Fruit fly (Drosophila melanogaster) whole organism, embryonic: ENCODE data around the gene PH4alphaEFB.

Source experiments
- Adf1 ChIP-seq: fragments of 200-800 bp; sonication (Bioruptor generic); IDR thresholded peaks from 2 replicates; pipeline ENCODE4 v1.3.6; 2022; ENCODE audit warnings: missing biosample characterization, missing genetic modification characterization
- Bgb ChIP-seq: fragments of 200-800 bp; sonication (Bioruptor generic); IDR thresholded peaks from 2 replicates; pipeline ENCODE4 v1.3.6; 2022; ENCODE audit warnings: missing biosample characterization, missing genetic modification characterization; ENCODE audit not compliant: partially characterized antibody
- CG11504 ChIP-seq: fragments of 200-800 bp; sonication (Bioruptor generic); optimal IDR thresholded peaks from 3 replicates; lab custom pipeline; 2019; ENCODE audit warnings: missing biosample characterization, mild to moderate bottlenecking, missing genetic modification characterization, moderate library complexity
- CG11695 ChIP-seq: fragments of 200-800 bp; sonication (Bioruptor generic); IDR thresholded peaks from 3 replicates; pipeline ENCODE4 v1.3.6; 2022; ENCODE audit warnings: missing biosample characterization, missing genetic modification characterization
- CG11696 ChIP-seq: fragments of 200-800 bp; sonication (Bioruptor generic); IDR thresholded peaks from 2 replicates; pipeline ENCODE4 v1.3.6; 2022; ENCODE audit warnings: missing biosample characterization, missing genetic modification characterization
- CG12744 ChIP-seq: fragments of 200-800 bp; sonication (Bioruptor generic); optimal IDR thresholded peaks from 2 replicates; lab custom pipeline; 2016; ENCODE audit warnings: missing biosample characterization, missing genetic modification characterization
- CG13123 ChIP-seq: fragments of 200-800 bp; sonication (Bioruptor generic); optimal IDR thresholded peaks from 2 replicates; lab custom pipeline; 2016; ENCODE audit warnings: missing biosample characterization, missing genetic modification characterization
- CG13775 ChIP-seq: fragments of 200-800 bp; sonication (Bioruptor generic); optimal IDR thresholded peaks from 3 replicates; lab custom pipeline; 2017; ENCODE audit warnings: missing biosample characterization, mild to moderate bottlenecking, missing genetic modification characterization
- CG17829 ChIP-seq: fragments of 200-800 bp; optimal IDR thresholded peaks from 2 replicates; lab custom pipeline; 2019; ENCODE audit warnings: missing biosample characterization, mild to moderate bottlenecking, missing genetic modification characterization, moderate library complexity
- CG18599 ChIP-seq: fragments of 200-800 bp; sonication (Bioruptor generic); optimal IDR thresholded peaks from 3 replicates; lab custom pipeline; 2017; ENCODE audit warnings: missing biosample characterization, missing genetic modification characterization, mild to moderate bottlenecking, moderate library complexity, missing genetic modification reagents
- CG2129 ChIP-seq: fragments of 200-800 bp; sonication (Bioruptor generic); IDR thresholded peaks from 2 replicates; pipeline ENCODE4 v1.3.6; 2022; ENCODE audit warnings: missing biosample characterization, missing genetic modification characterization; ENCODE audit not compliant: partially characterized antibody
- CG31365 ChIP-seq: fragments of 200-800 bp; sonication (Bioruptor generic); optimal IDR thresholded peaks from 2 replicates; lab custom pipeline; 2018; ENCODE audit warnings: missing biosample characterization, mild to moderate bottlenecking, missing genetic modification characterization
- CG4328 ChIP-seq: fragments of 200-800 bp; sonication (Bioruptor generic); optimal IDR thresholded peaks from 3 replicates; lab custom pipeline; 2017; ENCODE audit warnings: missing biosample characterization, missing genetic modification reagents, missing genetic modification characterization
- CG5180 ChIP-seq: fragments of 200-800 bp; sonication (Bioruptor generic); optimal IDR thresholded peaks from 3 replicates; lab custom pipeline; 2017; ENCODE audit warnings: missing biosample characterization, missing genetic modification characterization, mild to moderate bottlenecking, moderate library complexity, missing genetic modification reagents
- CG6654 ChIP-seq: fragments of 200-800 bp; sonication (Bioruptor generic); optimal IDR thresholded peaks from 2 replicates; lab custom pipeline; 2017; ENCODE audit warnings: missing biosample characterization, mild to moderate bottlenecking, missing genetic modification characterization
- CG6683 ChIP-seq: fragments of 200-800 bp; sonication (Bioruptor generic); optimal IDR thresholded peaks from 2 replicates; lab custom pipeline; 2017; ENCODE audit warnings: missing biosample characterization, mild to moderate bottlenecking, missing genetic modification characterization, missing genetic modification reagents
- CG8924 ChIP-seq: fragments of 200-800 bp; optimal IDR thresholded peaks from 3 replicates; lab custom pipeline; 2019; ENCODE audit warnings: missing biosample characterization, mild to moderate bottlenecking, missing genetic modification characterization, moderate library complexity
- D19B ChIP-seq: fragments of 200-800 bp; sonication (Bioruptor generic); optimal IDR thresholded peaks from 2 replicates; lab custom pipeline; 2017; ENCODE audit warnings: missing biosample characterization, mild to moderate bottlenecking, missing genetic modification characterization
- Dfd ChIP-seq, 2 experiments: fragments of >200 bp; optimal IDR thresholded peaks; 2 replicates each; lab custom pipeline; 2017; ENCODE audit warnings: missing biosample characterization in 2 of 2, missing genetic modification characterization in 2 of 2
- Fer3 ChIP-seq: fragments of 200-800 bp; sonication (Bioruptor generic); optimal IDR thresholded peaks from 2 replicates; lab custom pipeline; 2018; ENCODE audit warnings: missing biosample characterization, mild to moderate bottlenecking, missing genetic modification characterization, moderate library complexity
- HLH4C ChIP-seq: fragments of 200-800 bp; sonication (Bioruptor generic); IDR thresholded peaks from 3 replicates; pipeline ENCODE4 v1.3.6; 2022; ENCODE audit warnings: missing biosample characterization, missing genetic modification characterization; ENCODE audit not compliant: partially characterized antibody
- Hey ChIP-seq: fragments of 200-800 bp; sonication (Bioruptor generic); optimal IDR thresholded peaks from 3 replicates; lab custom pipeline; 2018; ENCODE audit warnings: missing biosample characterization, mild to moderate bottlenecking, missing genetic modification characterization
- Lpt ChIP-seq: fragments of >200 bp; optimal IDR thresholded peaks from 2 replicates; lab custom pipeline; 2018; ENCODE audit warnings: missing biosample characterization, missing genetic modification characterization
- Meics ChIP-seq: fragments of 200-800 bp; sonication (Bioruptor generic); optimal IDR thresholded peaks from 2 replicates; lab custom pipeline; 2017; ENCODE audit warnings: missing biosample characterization, mild to moderate bottlenecking, missing genetic modification characterization
- Nf-YC ChIP-seq: fragments of 200-800 bp; optimal IDR thresholded peaks from 3 replicates; lab custom pipeline; 2019; ENCODE audit warnings: missing biosample characterization, mild to moderate bottlenecking, missing genetic modification characterization, moderate library complexity
- Pdp1 ChIP-seq, 2 experiments: fragments of 200-800 bp; sonication (Bioruptor generic); optimal IDR thresholded peaks; 3 replicates each; lab custom pipeline; 2016; ENCODE audit warnings: missing biosample characterization in 2 of 2, missing genetic modification characterization in 2 of 2, mild to moderate bottlenecking in 1 of 2, moderate library complexity in 1 of 2
- Poxn ChIP-seq: fragments of 200-800 bp; sonication (Bioruptor generic); IDR thresholded peaks from 2 replicates; pipeline ENCODE4 v1.3.6; 2022; ENCODE audit warnings: missing biosample characterization, missing genetic modification characterization
- Rx ChIP-seq: fragments of 200-800 bp; sonication (Bioruptor generic); IDR thresholded peaks from 2 replicates; pipeline ENCODE4 v1.3.6; 2022; ENCODE audit warnings: missing biosample characterization, missing genetic modification characterization
- Vsx1 ChIP-seq: fragments of 200-800 bp; sonication (Bioruptor generic); optimal IDR thresholded peaks from 2 replicates; lab custom pipeline; 2017; ENCODE audit warnings: missing biosample characterization, mild to moderate bottlenecking, missing genetic modification characterization, missing genetic modification reagents
- YL-1 ChIP-seq: fragments of 200-800 bp; sonication (Bioruptor generic); optimal IDR thresholded peaks from 3 replicates; lab custom pipeline; 2017; ENCODE audit warnings: missing biosample characterization, mild to moderate bottlenecking, missing genetic modification characterization
- amos ChIP-seq: fragments of 200-800 bp; sonication (Bioruptor generic); IDR thresholded peaks from 2 replicates; pipeline ENCODE4 v1.3.6; 2022; ENCODE audit warnings: missing biosample characterization, missing genetic modification characterization; ENCODE audit not compliant: partially characterized antibody
- bab2 ChIP-seq: fragments of 200-800 bp; sonication (Bioruptor generic); optimal IDR thresholded peaks from 2 replicates; lab custom pipeline; 2016; ENCODE audit warnings: missing biosample characterization, missing genetic modification characterization
- bigmax ChIP-seq: fragments of 200-800 bp; sonication (Bioruptor generic); optimal IDR thresholded peaks from 2 replicates; lab custom pipeline; 2018; ENCODE audit warnings: missing biosample characterization, mild to moderate bottlenecking, missing genetic modification characterization
- bsh ChIP-seq, 2 experiments: fragments of 200-800 bp; sonication (Bioruptor generic); optimal IDR thresholded peaks; 2 replicates each; lab custom pipeline; 2017 to 2018; ENCODE audit warnings: mild to moderate bottlenecking in 2 of 2, missing biosample characterization in 2 of 2, missing genetic modification characterization in 2 of 2, moderate library complexity in 1 of 2
- exex ChIP-seq: fragments of 200-800 bp; sonication (Bioruptor generic); optimal IDR thresholded peaks from 4 replicates; lab custom pipeline; 2018; ENCODE audit warnings: missing biosample characterization, mild to moderate bottlenecking, missing genetic modification characterization, moderate library complexity
- fd3F ChIP-seq: fragments of 200-800 bp; sonication (Bioruptor generic); optimal IDR thresholded peaks from 2 replicates; lab custom pipeline; 2018; ENCODE audit warnings: missing biosample characterization, mild to moderate bottlenecking, missing genetic modification characterization, moderate library complexity
- fd96Cb ChIP-seq: fragments of 200-800 bp; sonication (Bioruptor generic); optimal IDR thresholded peaks from 2 replicates; lab custom pipeline; 2018; ENCODE audit warnings: missing biosample characterization, mild to moderate bottlenecking, missing genetic modification characterization, moderate library complexity
- maf-S ChIP-seq: fragments of 200-800 bp; sonication (Bioruptor generic); optimal IDR thresholded peaks from 2 replicates; lab custom pipeline; 2016; ENCODE audit warnings: missing biosample characterization, missing genetic modification characterization
- mirr ChIP-seq: fragments of 200-800 bp; sonication (Bioruptor generic); optimal IDR thresholded peaks from 3 replicates; lab custom pipeline; 2018; ENCODE audit warnings: missing biosample characterization, mild to moderate bottlenecking, missing genetic modification characterization
- mld ChIP-seq: fragments of 200-800 bp; sonication (Bioruptor generic); IDR thresholded peaks from 3 replicates; pipeline ENCODE4 v1.3.6; 2022; ENCODE audit warnings: missing biosample characterization, missing genetic modification characterization; ENCODE audit not compliant: partially characterized antibody
- nerfin-2 ChIP-seq: fragments of 200-800 bp; sonication (Bioruptor generic); IDR thresholded peaks from 2 replicates; pipeline ENCODE4 v1.3.6; 2022; ENCODE audit warnings: missing biosample characterization, missing genetic modification characterization; ENCODE audit not compliant: partially characterized antibody
- pfk ChIP-seq: fragments of 200-800 bp; sonication (Bioruptor generic); optimal IDR thresholded peaks from 2 replicates; lab custom pipeline; 2018; ENCODE audit warnings: missing biosample characterization, mild to moderate bottlenecking, missing genetic modification characterization, moderate library complexity
- sisA ChIP-seq: fragments of 200-800 bp; sonication (Bioruptor generic); IDR thresholded peaks from 2 replicates; pipeline ENCODE4 v1.3.6; 2022; ENCODE audit warnings: missing biosample characterization, missing genetic modification characterization
- trem ChIP-seq: fragments of 200-800 bp; optimal IDR thresholded peaks from 3 replicates; lab custom pipeline; 2019; ENCODE audit warnings: missing biosample characterization, mild to moderate bottlenecking, missing genetic modification characterization, moderate library complexity
- tup ChIP-seq: fragments of 200-800 bp; sonication (Bioruptor generic); optimal IDR thresholded peaks from 2 replicates; lab custom pipeline; 2016; ENCODE audit warnings: missing biosample characterization, mild to moderate bottlenecking, missing genetic modification characterization, moderate library complexity
- zen2 ChIP-seq: fragments of 200-800 bp; sonication (Bioruptor generic); IDR thresholded peaks from 3 replicates; pipeline ENCODE4 v1.3.6; 2022; ENCODE audit warnings: missing biosample characterization, missing genetic modification characterization; ENCODE audit not compliant: partially characterized antibody

Gene PH4alphaEFB

dm6 chr3R:30450224-30450623, 15.6 kb upstream of the PH4alphaEFB start (continued):
- TF ChIP-seq pfk (GFP tag; lab: Kevin White, UChicago), result peak; percentile 56
- peak; percentile 72 for TF ChIP-seq CG6683
- peak; percentile 82 for TF ChIP-seq CG4328
- no peak for TF ChIP-seq Dfd (GFP tag; optimal IDR thresholded peaks at IDR 0.05; lab: Kevin White, UChicago)
- TF ChIP-seq Fer3, result peak; percentile 83
- no peak for TF ChIP-seq CG13123 (GFP tag; lab: Kevin White, UChicago)
- TF ChIP-seq CG13775 (GFP tag; lab: Kevin White, UChicago), result peak; percentile 59
- no peak; the same call in 1 of the 2 replicates for TF ChIP-seq amos (GFP tag; lab: Robert Waterston, UW)
- peak; percentile 68 for TF ChIP-seq Hey (tag; lab: Kevin White, UChicago)

- TF ChIP-seq Rx (GFP tag; lab: Robert Waterston, UW), result 0 out of 2 replicates have a peak, but pooled peaks have one; percentile 6
- no peak for TF ChIP-seq trem (tag; lab: Kevin White, UChicago)
- TF ChIP-seq CG12744 (GFP tag; lab: Kevin White, UChicago), result no peak
- TF ChIP-seq CG11696 (GFP tag; lab: Robert Waterston, UW), result no peak
- 0 out of 3 replicates have a peak, but pooled peaks have one; percentile 4 for TF ChIP-seq CG11695 (GFP tag; lab: Robert Waterston, UW)
- peak; percentile 54 for TF ChIP-seq D19B
- no peak for TF ChIP-seq mld (GFP tag; lab: Robert Waterston, UW)
- TF ChIP-seq bsh (GFP tag; optimal IDR thresholded peaks at IDR 0.05; lab: Kevin White, UChicago), result no peak
- no peak for TF ChIP-seq Lpt
- TF ChIP-seq fd96Cb, result no peak
- peak in 1 of 2 experiments; percentile 1 for TF ChIP-seq Pdp1 (GFP tag; optimal IDR thresholded peaks at IDR 0.05; lab: Kevin White, UChicago)
- peak; percentile 51; the same call in 2 of the 3 replicates for TF ChIP-seq HLH4C (GFP tag; lab: Robert Waterston, UW)
- peak; percentile 50; the same call in 1 of the 2 replicates for TF ChIP-seq Bgb (GFP tag; lab: Robert Waterston, UW)
- TF ChIP-seq CG6654, result no peak
- no peak for TF ChIP-seq CG13123 (GFP tag; lab: Kevin White, UChicago)
- TF ChIP-seq Adf1 (GFP tag; lab: Robert Waterston, UW), result no peak
- TF ChIP-seq nerfin-2, result no peak
These were observed 15.0 kb upstream of the PH4alphaEFB start for dm6 chr3R:30450690-30451343.

- TF ChIP-seq CG5180 (GFP tag; lab: Kevin White, UChicago) (no peak), YL-1 (GFP tag; lab: Kevin White, UChicago) (no peak), zen2 (no peak), sisA (GFP tag; lab: Robert Waterston, UW) (no peak), CG17829 (tag; lab: Kevin White, UChicago) (no peak), mirr (GFP tag; lab: Kevin White, UChicago) (peak; percentile 55), CG31365 (tag; lab: Kevin White, UChicago) (no peak), CG2129 (GFP tag; lab: Robert Waterston, UW) (no peak), maf-S (GFP tag; lab: Kevin White, UChicago) (no peak), Meics (GFP tag; lab: Kevin White, UChicago) (no peak), Pdp1 (GFP tag; optimal IDR thresholded peaks at IDR 0.05; lab: Kevin White, UChicago) (peak in 1 of 2 experiments; percentile 60), CG18599 (GFP tag; lab: Kevin White, UChicago) (no peak), fd3F (GFP tag; lab: Kevin White, UChicago) (no peak), Vsx1 (GFP tag; lab: Kevin White, UChicago) (no peak), Nf-YC (no peak), CG8924 (tag; lab: Kevin White, UChicago) (no peak), Poxn (GFP tag; lab: Robert Waterston, UW) (no peak), CG11504 (tag; lab: Kevin White, UChicago) (no peak), bab2 (GFP tag; lab: Kevin White, UChicago) (no peak), exex (tag; lab: Kevin White, UChicago) (peak; percentile 74), tup (GFP tag; lab: Kevin White, UChicago) (no peak), bigmax (GFP tag; lab: Kevin White, UChicago) (no peak)
These were observed 12.6 kb upstream of the PH4alphaEFB start for dm6 chr3R:30453236-30453635.
